Worm (Caenorhabditis elegans) whole organism, late embryonic: ENCODE measurements around the gene C15C8.7.
A peak's percentile ranks its signal among the peaks of the same experiment; 100 is the strongest.

Experiments
- C08G9.2 ChIP-seq: sonication (generic microtip); optimal IDR thresholded peaks from 2 replicates; lab custom pipeline; 2016; ENCODE audit warnings: mild to moderate bottlenecking, missing genetic modification characterization, moderate library complexity, missing compliant biosample characterization
- F13H6.1 ChIP-seq: sonication (generic microtip); optimal IDR thresholded peaks from 2 replicates; lab custom pipeline; 2016; ENCODE audit warnings: missing genetic modification characterization, missing compliant biosample characterization
- K02D7.2 ChIP-seq: sonication (generic microtip); optimal IDR thresholded peaks from 2 replicates; lab custom pipeline; 2017; ENCODE audit warnings: mild to moderate bottlenecking, missing genetic modification characterization, missing compliant biosample characterization
- K09A11.1 ChIP-seq: sonication (generic microtip); optimal IDR thresholded peaks from 2 replicates; lab custom pipeline; 2017; ENCODE audit warnings: antibody characterized with exemption, mild to moderate bottlenecking, missing genetic modification characterization, missing compliant biosample characterization; ENCODE audit not compliant: insufficient read depth
- ahr-1 ChIP-seq: sonication (generic microtip); optimal IDR thresholded peaks from 2 replicates; lab custom pipeline; 2016; ENCODE audit warnings: missing genetic modification characterization, missing compliant biosample characterization
- ama-1 ChIP-seq: fragments of 150-350 bp; optimal IDR thresholded peaks from 2 replicates; lab custom pipeline; 2014
- ceh-14 ChIP-seq: sonication (generic microtip); optimal IDR thresholded peaks from 2 replicates; lab custom pipeline; 2016; ENCODE audit warnings: missing genotype, missing genetic modification characterization, missing compliant biosample characterization
- ceh-18 ChIP-seq: sonication (generic microtip); optimal IDR thresholded peaks from 2 replicates; lab custom pipeline; 2016; ENCODE audit warnings: missing genetic modification characterization, missing compliant biosample characterization
- ceh-19 ChIP-seq: fragments of 200-800 bp; sonication (Bioruptor generic); optimal IDR thresholded peaks from 2 replicates; lab custom pipeline; 2018; ENCODE audit warnings: mild to moderate bottlenecking, missing genetic modification characterization, missing compliant biosample characterization
- ceh-2 ChIP-seq: sonication (generic microtip); optimal IDR thresholded peaks from 2 replicates; lab custom pipeline; 2016; ENCODE audit warnings: missing genotype, missing genetic modification characterization, missing compliant biosample characterization
- ceh-30 ChIP-seq: fragments of 150-350 bp; optimal IDR thresholded peaks from 2 replicates; lab custom pipeline; 2014; ENCODE audit warnings: missing biosample characterization, missing genetic modification characterization
- ceh-31 ChIP-seq: sonication (generic microtip); optimal IDR thresholded peaks from 2 replicates; lab custom pipeline; 2016; ENCODE audit warnings: missing genetic modification characterization, missing compliant biosample characterization
- ceh-6 ChIP-seq: fragments of 200-800 bp; sonication (Bioruptor generic); optimal IDR thresholded peaks from 2 replicates; lab custom pipeline; 2018; ENCODE audit warnings: mild to moderate bottlenecking, missing genetic modification characterization, missing compliant biosample characterization
- ceh-9 ChIP-seq: sonication (generic microtip); optimal IDR thresholded peaks from 2 replicates; lab custom pipeline; 2016; ENCODE audit warnings: mild to moderate bottlenecking, missing genetic modification characterization, inconsistent platforms, missing compliant biosample characterization
- che-1 ChIP-seq: sonication (generic microtip); optimal IDR thresholded peaks from 2 replicates; lab custom pipeline; 2016; ENCODE audit warnings: mild to moderate bottlenecking, missing genetic modification characterization, missing compliant biosample characterization
- dve-1 ChIP-seq: sonication (generic microtip); optimal IDR thresholded peaks from 2 replicates; lab custom pipeline; 2017; ENCODE audit warnings: antibody characterized with exemption, mild to moderate bottlenecking, missing genetic modification characterization, missing compliant biosample characterization
- elt-2 ChIP-seq: sonication (generic microtip); optimal IDR thresholded peaks from 2 replicates; lab custom pipeline; 2016; ENCODE audit warnings: missing genetic modification reagents, missing genetic modification characterization, missing compliant biosample characterization
- ets-4 ChIP-seq: sonication (generic microtip); optimal IDR thresholded peaks from 2 replicates; lab custom pipeline; 2016; ENCODE audit warnings: missing genetic modification characterization, missing compliant biosample characterization
- fax-1 ChIP-seq: sonication (generic microtip); optimal IDR thresholded peaks from 2 replicates; lab custom pipeline; 2016; ENCODE audit warnings: missing genotype, missing genetic modification characterization, missing compliant biosample characterization
- fkh-6 ChIP-seq: sonication (generic microtip); optimal IDR thresholded peaks from 2 replicates; lab custom pipeline; 2016; ENCODE audit warnings: missing genetic modification characterization, missing compliant biosample characterization
- hlh-15 ChIP-seq: sonication (generic microtip); optimal IDR thresholded peaks from 2 replicates; lab custom pipeline; 2016; ENCODE audit warnings: missing genetic modification characterization, missing compliant biosample characterization
- hlh-30 ChIP-seq: sonication (generic microtip); optimal IDR thresholded peaks from 2 replicates; lab custom pipeline; 2017; ENCODE audit warnings: antibody characterized with exemption, missing genetic modification characterization, missing compliant biosample characterization; ENCODE audit not compliant: insufficient read depth
- hlh-8 ChIP-seq: sonication (generic microtip); optimal IDR thresholded peaks from 2 replicates; lab custom pipeline; 2016; ENCODE audit warnings: missing genotype, missing genetic modification characterization, missing compliant biosample characterization
- madf-2 ChIP-seq: sonication (generic microtip); optimal IDR thresholded peaks from 2 replicates; lab custom pipeline; 2017; ENCODE audit warnings: missing genetic modification characterization, missing compliant biosample characterization
- nfya-1 ChIP-seq: sonication (generic microtip); optimal IDR thresholded peaks from 2 replicates; lab custom pipeline; 2017; ENCODE audit warnings: missing genetic modification characterization, mild to moderate bottlenecking, missing compliant biosample characterization, antibody characterized with exemption, moderate library complexity
- nhr-11 ChIP-seq: fragments of 150-350 bp; optimal IDR thresholded peaks from 2 replicates; lab custom pipeline; 2014; ENCODE audit warnings: missing biosample characterization, missing genetic modification characterization
- nhr-232 ChIP-seq: sonication (generic microtip); optimal IDR thresholded peaks from 2 replicates; lab custom pipeline; 2016; ENCODE audit warnings: missing genetic modification characterization, missing compliant biosample characterization
- odd-2 ChIP-seq: sonication (generic microtip); optimal IDR thresholded peaks from 2 replicates; lab custom pipeline; 2017; ENCODE audit warnings: antibody characterized with exemption, mild to moderate bottlenecking, missing genetic modification characterization, missing compliant biosample characterization
- pag-3 ChIP-seq: sonication (generic microtip); optimal IDR thresholded peaks from 2 replicates; lab custom pipeline; 2016; ENCODE audit warnings: missing compliant biosample characterization, missing genetic modification characterization, borderline replicate concordance
- pat-9 ChIP-seq: fragments of 200-800 bp; sonication (Bioruptor generic); optimal IDR thresholded peaks from 2 replicates; lab custom pipeline; 2018; ENCODE audit warnings: mild to moderate bottlenecking, missing genetic modification characterization, moderate library complexity, missing compliant biosample characterization
- pax-1 ChIP-seq: fragments of 150-350 bp; optimal IDR thresholded peaks from 2 replicates; lab custom pipeline; 2014; ENCODE audit warnings: missing biosample characterization, missing genetic modification characterization
- pha-2 ChIP-seq: sonication (generic microtip); optimal IDR thresholded peaks from 2 replicates; lab custom pipeline; 2017; ENCODE audit warnings: mild to moderate bottlenecking, missing genetic modification characterization, missing compliant biosample characterization
- pha-4 ChIP-seq: fragments of 150-350 bp; optimal IDR thresholded peaks from 2 replicates; lab custom pipeline; 2018; ENCODE audit warnings: missing biosample characterization, missing genetic modification reagents, missing genetic modification characterization
- pqm-1 ChIP-seq: sonication (generic microtip); optimal IDR thresholded peaks from 2 replicates; lab custom pipeline; 2016; ENCODE audit warnings: missing genetic modification characterization, missing compliant biosample characterization
- pros-1 ChIP-seq: fragments of 150-350 bp; optimal IDR thresholded peaks from 2 replicates; lab custom pipeline; 2014; ENCODE audit warnings: missing biosample characterization, missing genetic modification reagents, missing genetic modification characterization
- rnt-1 ChIP-seq: sonication (generic microtip); optimal IDR thresholded peaks from 2 replicates; lab custom pipeline; 2016; ENCODE audit warnings: missing genetic modification characterization, missing compliant biosample characterization
- sox-2 ChIP-seq: fragments of 200-800 bp; sonication (Bioruptor generic); IDR thresholded peaks from 2 replicates; pipeline ENCODE4 v1.3.6; 2022; ENCODE audit warnings: missing genetic modification reagents, missing genetic modification characterization, missing compliant biosample characterization
- syd-9 ChIP-seq: sonication (generic microtip); optimal IDR thresholded peaks from 2 replicates; lab custom pipeline; 2016; ENCODE audit warnings: mild to moderate bottlenecking, missing genetic modification characterization, moderate library complexity, missing compliant biosample characterization
- tbx-7 ChIP-seq: sonication (generic microtip); optimal IDR thresholded peaks from 2 replicates; lab custom pipeline; 2016; ENCODE audit warnings: missing genotype, missing genetic modification characterization, missing compliant biosample characterization
- ttx-3 ChIP-seq: sonication (generic microtip); optimal IDR thresholded peaks from 2 replicates; lab custom pipeline; 2016; ENCODE audit warnings: missing genetic modification reagents, missing genetic modification characterization, missing compliant biosample characterization
- unc-3 ChIP-seq, 2 experiments: fragments of 200-800 bp in 1 of 2; sonication (Bioruptor generic) in 1 of 2; sonication (generic microtip) in 1 of 2; conservative IDR thresholded peaks in 1 of 2; optimal IDR thresholded peaks in 1 of 2; 2 replicates each; pipeline versions ENCODE4 v1.3.6 to Lab custom; 2016 to 2022; ENCODE audit warnings: missing compliant biosample characterization in 2 of 2, missing genetic modification characterization in 2 of 2, missing genetic modification reagents in 1 of 2
- unc-42 ChIP-seq: sonication (generic microtip); optimal IDR thresholded peaks from 2 replicates; lab custom pipeline; 2016; ENCODE audit warnings: missing genotype, missing genetic modification characterization, missing compliant biosample characterization
- unc-86 ChIP-seq: sonication (generic microtip); optimal IDR thresholded peaks from 2 replicates; lab custom pipeline; 2016; ENCODE audit warnings: missing genetic modification characterization, missing compliant biosample characterization
- ztf-16 ChIP-seq: sonication (generic microtip); optimal IDR thresholded peaks from 2 replicates; lab custom pipeline; 2017; ENCODE audit warnings: missing genetic modification characterization, missing compliant biosample characterization

The C15C8.7 gene

ce11 chrV:12744979-12745378, at the start of gene C15C8.7:
Gene C15C8.7 (minus strand): TSS chrV:12745050.
- TF ChIP-seq elt-2, result peak; percentile 74
- no peak for TF ChIP-seq pha-4 (tag; lab: Kevin White, UChicago)
- no peak for TF ChIP-seq syd-9 (tag; lab: Kevin White, UChicago)
- no peak for TF ChIP-seq F13H6.1
- no peak for TF ChIP-seq unc-42
- TF ChIP-seq pat-9 (tag; lab: Kevin White, UChicago), result no peak

ce11 chrV:12792752-12793151, 47.9 kb upstream of the C15C8.7 start, which contains the start of gene ugt-5:
Gene ugt-5 (minus strand): TSS chrV:12792965.
- no peak for TF ChIP-seq ceh-30 (tag; lab: Kevin White, UChicago)
- no peak for TF ChIP-seq unc-86
- TF ChIP-seq unc-3 (GFP tag; conservative IDR thresholded peaks at IDR 0.05; lab: Robert Waterston, UW), result no peak
- no peak for TF ChIP-seq unc-3 (tag; optimal IDR thresholded peaks at IDR 0.05; lab: Kevin White, UChicago)
- no peak for TF ChIP-seq ceh-18 (tag; lab: Kevin White, UChicago)
- no peak for TF ChIP-seq nhr-11 (tag; lab: Kevin White, UChicago)
- TF ChIP-seq ceh-2, result no peak
- TF ChIP-seq pat-9 (tag; lab: Kevin White, UChicago), result no peak
- no peak for TF ChIP-seq rnt-1 (tag; lab: Kevin White, UChicago)
- no peak for TF ChIP-seq ttx-3 (tag; lab: Kevin White, UChicago)
- TF ChIP-seq ceh-31, result no peak
- TF ChIP-seq pax-1 (tag; lab: Kevin White, UChicago), result no peak

ce11 chrV:12790188-12790587, 45.3 kb upstream of the C15C8.7 start, which contains the start of gene srbc-43:
Gene srbc-43 (minus strand): TSS chrV:12790518.
- TF ChIP-seq fax-1 (tag; lab: Kevin White, UChicago) (no peak), pros-1 (tag; lab: Kevin White, UChicago) (no peak), pha-2 (tag; lab: Kevin White, UChicago) (no peak), K09A11.1 (no peak), F13H6.1 (no peak), madf-2 (tag; lab: Kevin White, UChicago) (no peak), ceh-31 (no peak), fkh-6 (tag; lab: Kevin White, UChicago) (no peak), tbx-7 (tag; lab: Kevin White, UChicago) (no peak), rnt-1 (tag; lab: Kevin White, UChicago) (no peak), ceh-9 (no peak), C08G9.2 (tag; lab: Kevin White, UChicago) (no peak), ama-1 (lab: Kevin White, UChicago) (no peak), ceh-6 (GFP tag; lab: Kevin White, UChicago) (no peak), odd-2 (tag; lab: Kevin White, UChicago) (no peak), ceh-19 (no peak), K02D7.2 (tag; lab: Kevin White, UChicago) (no peak), nfya-1 (tag; lab: Kevin White, UChicago) (no peak), ahr-1 (no peak)

ce11 chrV:12788451-12788850, 43.6 kb upstream of the C15C8.7 start, which contains the start of gene srbc-44:
Gene srbc-44 (minus strand): TSS chrV:12788551.
- TF ChIP-seq F13H6.1 (no peak), dve-1 (no peak), pag-3 (no peak), ztf-16 (no peak), ets-4 (tag; lab: Kevin White, UChicago) (no peak), ceh-14 (no peak), ahr-1 (no peak), pqm-1 (no peak), nhr-11 (tag; lab: Kevin White, UChicago) (no peak), hlh-15 (no peak), hlh-8 (tag; lab: Kevin White, UChicago) (no peak), ceh-30 (tag; lab: Kevin White, UChicago) (no peak), nhr-232 (tag; lab: Kevin White, UChicago) (no peak), ttx-3 (tag; lab: Kevin White, UChicago) (no peak), che-1 (tag; lab: Kevin White, UChicago) (no peak), hlh-30 (tag; lab: Kevin White, UChicago) (no peak), sox-2 (GFP tag; lab: Robert Waterston, UW) (no peak)
